Worm (Caenorhabditis elegans): ENCODE data around the gene gly-1.

DNA sequence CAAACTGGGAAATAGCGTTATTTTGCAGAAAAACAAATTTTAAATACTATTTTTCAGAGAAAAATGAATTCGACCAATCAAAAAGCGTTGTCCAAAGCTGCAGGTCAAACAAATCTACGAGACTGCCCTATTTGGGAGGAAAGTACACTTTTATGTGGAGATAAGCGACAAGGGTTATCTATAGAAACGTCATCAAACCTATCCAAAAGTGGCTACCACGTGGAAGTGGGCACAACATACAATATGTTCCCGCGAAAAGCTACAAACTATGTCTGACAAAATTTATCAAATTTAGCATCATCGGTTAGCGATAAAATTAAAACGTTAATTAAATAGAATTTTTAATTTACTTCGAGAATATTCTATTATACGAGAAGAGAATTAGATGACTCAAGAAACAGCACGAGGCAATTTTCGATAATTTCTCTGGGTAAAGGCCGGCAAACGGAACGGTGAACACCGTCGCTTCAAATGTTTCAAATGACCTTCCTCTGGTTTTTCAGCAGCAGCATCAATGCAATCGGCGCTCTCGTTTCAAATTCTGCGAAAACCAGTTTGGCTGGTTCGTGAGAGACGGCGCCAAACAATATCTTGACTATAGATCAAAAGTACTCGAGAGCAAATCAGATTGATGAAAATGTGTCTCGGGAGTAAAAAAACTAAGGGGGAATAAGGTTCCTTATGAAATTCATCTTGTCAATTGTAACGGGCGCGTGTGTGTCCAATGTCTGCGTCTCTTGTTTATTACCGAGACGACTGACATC lies 40.1 kb downstream of the gly-1 start:
- TF ChIP-seq aly-2 (tag; optimal IDR thresholded peaks at IDR 0.05) (no peak), unc-39 (tag; optimal IDR thresholded peaks at IDR 0.05) (no peak), peb-1 (tag; optimal IDR thresholded peaks at IDR 0.05) (no peak), lin-39 (tag; optimal IDR thresholded peaks at IDR 0.05) (no peak), skn-1 (tag; optimal IDR thresholded peaks at IDR 0.05) (no peak), snpc-4 (tag; optimal IDR thresholded peaks at IDR 0.05) (no peak), elt-3 (tag; optimal IDR thresholded peaks at IDR 0.05) (no peak), nhr-237 (tag; optimal IDR thresholded peaks at IDR 0.05) (no peak), fos-1 (tag; optimal IDR thresholded peaks at IDR 0.05) (peak; percentile 28), egl-27 (tag; optimal IDR thresholded peaks at IDR 0.05) (no peak), lsy-2 (tag; optimal IDR thresholded peaks at IDR 0.05) (peak in 1 of 2 experiments; percentile 2), unc-62 (GFP tag; optimal IDR thresholded peaks at IDR 0.05) (no peak)

All from whole organism, L2 larva.